Worm (Caenorhabditis elegans): ENCODE results near the gene R07C12.3.

Gene R07C12.3

ce11 chrIV:4171531-4172163 is 26.8 kb downstream of the R07C12.3 start, which contains the start of the genes K08D10.13 and rnp-2 (continued):
- no peak for TF ChIP-seq B0336.3 (GFP tag; IDR thresholded peaks at IDR 0.05)
- no peak for TF ChIP-seq athp-1 (tag; optimal IDR thresholded peaks at IDR 0.05)
- no peak for TF ChIP-seq ceh-40 (GFP tag; IDR thresholded peaks at IDR 0.05)
- no peak for TF ChIP-seq ceh-58 (GFP tag; IDR thresholded peaks at IDR 0.05)

- TF ChIP-seq snpc-4 (GFP tag; optimal IDR thresholded peaks at IDR 0.05) (no peak), snpc-4 (tag; optimal IDR thresholded peaks at IDR 0.05) (no peak), hlh-26 (GFP tag; conservative IDR thresholded peaks at IDR 0.05) (no peak), ceh-40 (GFP tag; IDR thresholded peaks at IDR 0.05) (no peak), K11D2.4 (GFP tag; IDR thresholded peaks at IDR 0.05) (no peak), ceh-91 (GFP tag; IDR thresholded peaks at IDR 0.05) (no peak), dox-1 (GFP tag; IDR thresholded peaks at IDR 0.05) (no peak), ekl-4 (GFP tag; IDR thresholded peaks at IDR 0.05) (no peak), B0336.3 (GFP tag; IDR thresholded peaks at IDR 0.05) (no peak), nhr-120 (GFP tag; IDR thresholded peaks at IDR 0.05) (no peak), lin-40 (tag; optimal IDR thresholded peaks at IDR 0.05) (no peak), snpc-1.1 (tag; optimal IDR thresholded peaks at IDR 0.05; ENCODE audit: insufficient read depth) (no peak), F39B2.1 (GFP tag; IDR thresholded peaks at IDR 0.05) (no peak), attf-5 (GFP tag; optimal IDR thresholded peaks at IDR 0.05) (no peak), lsl-1 (GFP tag; optimal IDR thresholded peaks at IDR 0.05) (no peak), madf-3 (GFP tag; IDR thresholded peaks at IDR 0.05) (no peak), hsf-1 (GFP tag; IDR thresholded peaks at IDR 0.05) (no peak), xnd-1 (tag; optimal IDR thresholded peaks at IDR 0.05) (no peak), cebp-1 (GFP tag; IDR thresholded peaks at IDR 0.05) (no peak), cebp-1 (tag; optimal IDR thresholded peaks at IDR 0.05) (no peak), somi-1 (GFP tag; optimal IDR thresholded peaks at IDR 0.05) (no peak)
Measured at ce11 chrIV:4172242-4172641, 27.4 kb downstream of the R07C12.3 start.

- no peak for TF ChIP-seq B0035.1 (tag; optimal IDR thresholded peaks at IDR 0.05)
Measured at ce11 chrIV:4173789-4174188, 28.9 kb downstream of the R07C12.3 start, which contains the start of gene rnp-3. Gene rnp-3, plus strand, starts transcription at chrIV:4174089.

ce11 chrIV:4176088-4176487 is 31.2 kb downstream of the R07C12.3 start, which contains the start of gene dnj-15:
Gene dnj-15, plus strand, starts transcription at chrIV:4176388.
- no peak for TF ChIP-seq Y67H2A.10 (GFP tag; conservative IDR thresholded peaks at IDR 0.05)
- no peak for TF ChIP-seq bed-2 (GFP tag; IDR thresholded peaks at IDR 0.05)
- TF ChIP-seq sdz-38 (tag; optimal IDR thresholded peaks at IDR 0.05): no peak
- TF ChIP-seq K11D2.4 (GFP tag; IDR thresholded peaks at IDR 0.05): no peak
- no peak for TF ChIP-seq athp-1 (tag; optimal IDR thresholded peaks at IDR 0.05)

- no peak for TF ChIP-seq lin-35 (GFP tag; optimal IDR thresholded peaks at IDR 0.05)
- peak; percentile 43 for TF ChIP-seq lsl-1 (GFP tag; optimal IDR thresholded peaks at IDR 0.05)
- no peak for TF ChIP-seq T26A5.8 (tag; optimal IDR thresholded peaks at IDR 0.05)
- TF ChIP-seq lin-54 (GFP tag; optimal IDR thresholded peaks at IDR 0.05): peak; percentile 83
- TF ChIP-seq efl-1 (GFP tag; optimal IDR thresholded peaks at IDR 0.05): peak; percentile 32
- TF ChIP-seq F49E8.2 (tag; optimal IDR thresholded peaks at IDR 0.05; ENCODE audit: insufficient read depth): peak; percentile 50
- TF ChIP-seq akir-1 (GFP tag; optimal IDR thresholded peaks at IDR 0.05): no peak
- TF ChIP-seq B0336.3 (GFP tag; IDR thresholded peaks at IDR 0.05): no peak
- TF ChIP-seq mcd-1 (GFP tag; IDR thresholded peaks at IDR 0.05): 0 out of 2 replicates have a peak, but pooled peaks have one; percentile 12
- no peak for TF ChIP-seq ccch-3 (GFP tag; optimal IDR thresholded peaks at IDR 0.05)
- peak; percentile 30; the same call in 1 of the 2 replicates for TF ChIP-seq madf-6 (GFP tag; IDR thresholded peaks at IDR 0.05)
- no peak for TF ChIP-seq sdz-38 (tag; optimal IDR thresholded peaks at IDR 0.05)
- no peak for TF ChIP-seq dpl-1 (GFP tag; optimal IDR thresholded peaks at IDR 0.05)
- TF ChIP-seq D2030.7 (GFP tag; IDR thresholded peaks at IDR 0.05): peak; percentile 32; the same call in 1 of the 2 replicates
- TF ChIP-seq attf-3 (GFP tag; conservative IDR thresholded peaks at IDR 0.05): peak; percentile 90
- TF ChIP-seq nfya-1 (tag; optimal IDR thresholded peaks at IDR 0.05; ENCODE audit: borderline replicate concordance, insufficient read depth): no peak
- TF ChIP-seq pbrm-1 (GFP tag; IDR thresholded peaks at IDR 0.05): no peak
- no peak for TF ChIP-seq athp-1 (tag; optimal IDR thresholded peaks at IDR 0.05)
- TF ChIP-seq ceh-40 (GFP tag; IDR thresholded peaks at IDR 0.05): no peak
- TF ChIP-seq dox-1 (GFP tag; IDR thresholded peaks at IDR 0.05): 0 out of 2 replicates have a peak, but pooled peaks have one; percentile 36
Measured at ce11 chrIV:4176659-4177058, 31.8 kb downstream of the R07C12.3 start.
